Worm (Caenorhabditis elegans) whole organism, late embryonic: ENCODE data around the gene Y43F8B.23.

Experiments used
- C08G9.2 ChIP-seq: sonication (generic microtip); optimal IDR thresholded peaks from 2 replicates; lab custom pipeline; 2016; ENCODE audit warnings: mild to moderate bottlenecking, missing genetic modification characterization, moderate library complexity, missing compliant biosample characterization
- F13H6.1 ChIP-seq: sonication (generic microtip); optimal IDR thresholded peaks from 2 replicates; lab custom pipeline; 2016; ENCODE audit warnings: missing genetic modification characterization, missing compliant biosample characterization
- K02D7.2 ChIP-seq: sonication (generic microtip); optimal IDR thresholded peaks from 2 replicates; lab custom pipeline; 2017; ENCODE audit warnings: mild to moderate bottlenecking, missing genetic modification characterization, missing compliant biosample characterization
- K09A11.1 ChIP-seq: sonication (generic microtip); optimal IDR thresholded peaks from 2 replicates; lab custom pipeline; 2017; ENCODE audit warnings: antibody characterized with exemption, mild to moderate bottlenecking, missing genetic modification characterization, missing compliant biosample characterization; ENCODE audit not compliant: insufficient read depth
- Y22D7AL.16 ChIP-seq: sonication (generic microtip); optimal IDR thresholded peaks from 2 replicates; lab custom pipeline; 2016; ENCODE audit warnings: missing genetic modification characterization, missing compliant biosample characterization
- ahr-1 ChIP-seq: sonication (generic microtip); optimal IDR thresholded peaks from 2 replicates; lab custom pipeline; 2016; ENCODE audit warnings: missing genetic modification characterization, missing compliant biosample characterization
- ceh-14 ChIP-seq: sonication (generic microtip); optimal IDR thresholded peaks from 2 replicates; lab custom pipeline; 2016; ENCODE audit warnings: missing genotype, missing genetic modification characterization, missing compliant biosample characterization
- ceh-18 ChIP-seq: sonication (generic microtip); optimal IDR thresholded peaks from 2 replicates; lab custom pipeline; 2016; ENCODE audit warnings: missing genetic modification characterization, missing compliant biosample characterization
- ceh-22 ChIP-seq: sonication (generic microtip); optimal IDR thresholded peaks from 2 replicates; lab custom pipeline; 2017; ENCODE audit warnings: missing biosample characterization, missing genetic modification characterization
- ceh-34 ChIP-seq: sonication (generic microtip); optimal IDR thresholded peaks from 2 replicates; lab custom pipeline; 2016; ENCODE audit warnings: mild to moderate bottlenecking, missing genetic modification characterization, missing compliant biosample characterization
- ceh-45 ChIP-seq: fragments of 200-800 bp; sonication (Bioruptor generic); IDR thresholded peaks from 2 replicates; pipeline ENCODE4 v1.3.6; 2022; ENCODE audit warnings: missing genetic modification reagents, missing genetic modification characterization, missing compliant biosample characterization
- ceh-48 ChIP-seq: sonication (generic microtip); optimal IDR thresholded peaks from 2 replicates; lab custom pipeline; 2016; ENCODE audit warnings: missing genetic modification characterization, inconsistent platforms, missing compliant biosample characterization
- ceh-9 ChIP-seq: sonication (generic microtip); optimal IDR thresholded peaks from 2 replicates; lab custom pipeline; 2016; ENCODE audit warnings: mild to moderate bottlenecking, missing genetic modification characterization, inconsistent platforms, missing compliant biosample characterization
- che-1 ChIP-seq: sonication (generic microtip); optimal IDR thresholded peaks from 2 replicates; lab custom pipeline; 2016; ENCODE audit warnings: mild to moderate bottlenecking, missing genetic modification characterization, missing compliant biosample characterization
- dmd-4 ChIP-seq: sonication (generic microtip); optimal IDR thresholded peaks from 2 replicates; lab custom pipeline; 2016; ENCODE audit warnings: borderline replicate concordance, missing genetic modification characterization, missing compliant biosample characterization
- dve-1 ChIP-seq: sonication (generic microtip); optimal IDR thresholded peaks from 2 replicates; lab custom pipeline; 2017; ENCODE audit warnings: antibody characterized with exemption, mild to moderate bottlenecking, missing genetic modification characterization, missing compliant biosample characterization
- elt-2 ChIP-seq: sonication (generic microtip); optimal IDR thresholded peaks from 2 replicates; lab custom pipeline; 2016; ENCODE audit warnings: missing genetic modification reagents, missing genetic modification characterization, missing compliant biosample characterization
- elt-4 ChIP-seq: sonication (generic microtip); optimal IDR thresholded peaks from 2 replicates; lab custom pipeline; 2016; ENCODE audit warnings: missing genetic modification characterization, missing compliant biosample characterization
- ets-4 ChIP-seq: sonication (generic microtip); optimal IDR thresholded peaks from 2 replicates; lab custom pipeline; 2016; ENCODE audit warnings: missing genetic modification characterization, missing compliant biosample characterization
- fax-1 ChIP-seq: sonication (generic microtip); optimal IDR thresholded peaks from 2 replicates; lab custom pipeline; 2016; ENCODE audit warnings: missing genotype, missing genetic modification characterization, missing compliant biosample characterization
- hlh-8 ChIP-seq: sonication (generic microtip); optimal IDR thresholded peaks from 2 replicates; lab custom pipeline; 2016; ENCODE audit warnings: missing genotype, missing genetic modification characterization, missing compliant biosample characterization
- madf-2 ChIP-seq: sonication (generic microtip); optimal IDR thresholded peaks from 2 replicates; lab custom pipeline; 2017; ENCODE audit warnings: missing genetic modification characterization, missing compliant biosample characterization
- nfya-1 ChIP-seq: sonication (generic microtip); optimal IDR thresholded peaks from 2 replicates; lab custom pipeline; 2017; ENCODE audit warnings: missing genetic modification characterization, mild to moderate bottlenecking, missing compliant biosample characterization, antibody characterized with exemption, moderate library complexity
- nhr-11 ChIP-seq: fragments of 150-350 bp; optimal IDR thresholded peaks from 2 replicates; lab custom pipeline; 2014; ENCODE audit warnings: missing biosample characterization, missing genetic modification characterization
- nhr-232 ChIP-seq: sonication (generic microtip); optimal IDR thresholded peaks from 2 replicates; lab custom pipeline; 2016; ENCODE audit warnings: missing genetic modification characterization, missing compliant biosample characterization
- npax-4 ChIP-seq: sonication (generic microtip); optimal IDR thresholded peaks from 2 replicates; lab custom pipeline; 2016; ENCODE audit warnings: missing genetic modification characterization, missing compliant biosample characterization
- odd-2 ChIP-seq: sonication (generic microtip); optimal IDR thresholded peaks from 2 replicates; lab custom pipeline; 2017; ENCODE audit warnings: antibody characterized with exemption, mild to moderate bottlenecking, missing genetic modification characterization, missing compliant biosample characterization
- pqm-1 ChIP-seq: sonication (generic microtip); optimal IDR thresholded peaks from 2 replicates; lab custom pipeline; 2016; ENCODE audit warnings: missing genetic modification characterization, missing compliant biosample characterization
- pros-1 ChIP-seq: fragments of 150-350 bp; optimal IDR thresholded peaks from 2 replicates; lab custom pipeline; 2014; ENCODE audit warnings: missing biosample characterization, missing genetic modification reagents, missing genetic modification characterization
- ref-2 ChIP-seq: sonication (generic microtip); optimal IDR thresholded peaks from 2 replicates; lab custom pipeline; 2016; ENCODE audit warnings: missing genetic modification characterization, missing compliant biosample characterization
- sdc-2 ChIP-seq: sonication (generic microtip); optimal IDR thresholded peaks from 2 replicates; lab custom pipeline; 2016; ENCODE audit warnings: missing genotype, missing genetic modification characterization, missing compliant biosample characterization
- sox-2 ChIP-seq: fragments of 200-800 bp; sonication (Bioruptor generic); IDR thresholded peaks from 2 replicates; pipeline ENCODE4 v1.3.6; 2022; ENCODE audit warnings: missing genetic modification reagents, missing genetic modification characterization, missing compliant biosample characterization
- sox-4 ChIP-seq: sonication (generic microtip); optimal IDR thresholded peaks from 2 replicates; lab custom pipeline; 2017; ENCODE audit warnings: mild to moderate bottlenecking, missing genetic modification characterization, inconsistent platforms, missing compliant biosample characterization
- syd-9 ChIP-seq: sonication (generic microtip); optimal IDR thresholded peaks from 2 replicates; lab custom pipeline; 2016; ENCODE audit warnings: mild to moderate bottlenecking, missing genetic modification characterization, moderate library complexity, missing compliant biosample characterization
- ttx-3 ChIP-seq: sonication (generic microtip); optimal IDR thresholded peaks from 2 replicates; lab custom pipeline; 2016; ENCODE audit warnings: missing genetic modification reagents, missing genetic modification characterization, missing compliant biosample characterization
- unc-3 ChIP-seq, 2 experiments: fragments of 200-800 bp in 1 of 2; sonication (Bioruptor generic) in 1 of 2; sonication (generic microtip) in 1 of 2; conservative IDR thresholded peaks in 1 of 2; optimal IDR thresholded peaks in 1 of 2; 2 replicates each; pipeline versions ENCODE4 v1.3.6 to Lab custom; 2016 to 2022; ENCODE audit warnings: missing compliant biosample characterization in 2 of 2, missing genetic modification characterization in 2 of 2, missing genetic modification reagents in 1 of 2
- unc-42 ChIP-seq: sonication (generic microtip); optimal IDR thresholded peaks from 2 replicates; lab custom pipeline; 2016; ENCODE audit warnings: missing genotype, missing genetic modification characterization, missing compliant biosample characterization
- unc-86 ChIP-seq: sonication (generic microtip); optimal IDR thresholded peaks from 2 replicates; lab custom pipeline; 2016; ENCODE audit warnings: missing genetic modification characterization, missing compliant biosample characterization

Gene Y43F8B.23

ce11 chrV:19491302-19491701, 23.9 kb upstream of the Y43F8B.23 start, which contains the start of gene Y43F8B.29:
Gene Y43F8B.29, plus strand, starts transcription at chrV:19491602.
- TF ChIP-seq nfya-1 (no peak), madf-2 (tag; lab: Kevin White, UChicago) (no peak), ahr-1 (tag; lab: Kevin White, UChicago) (no peak), che-1 (no peak), ref-2 (tag; lab: Kevin White, UChicago) (no peak), ceh-45 (no peak), ttx-3 (tag; lab: Kevin White, UChicago) (no peak), nhr-232 (tag; lab: Kevin White, UChicago) (no peak), syd-9 (no peak), pqm-1 (tag; lab: Kevin White, UChicago) (no peak), ceh-18 (no peak), elt-2 (tag; lab: Kevin White, UChicago) (no peak), ceh-48 (no peak), ceh-34 (tag; lab: Kevin White, UChicago) (no peak), Y22D7AL.16 (no peak), pros-1 (tag; lab: Kevin White, UChicago) (no peak), elt-4 (tag; lab: Kevin White, UChicago) (no peak), dmd-4 (no peak), dve-1 (tag; lab: Kevin White, UChicago) (no peak), F13H6.1 (tag; lab: Kevin White, UChicago) (no peak)

- no peak for TF ChIP-seq ceh-9
- no peak for TF ChIP-seq sox-2 (GFP tag; lab: Robert Waterston, UW)
- TF ChIP-seq nfya-1 = no peak
- no peak for TF ChIP-seq madf-2 (tag; lab: Kevin White, UChicago)
- no peak for TF ChIP-seq ceh-22
- no peak for TF ChIP-seq ceh-14 (tag; lab: Kevin White, UChicago)
- no peak for TF ChIP-seq F13H6.1 (tag; lab: Kevin White, UChicago)
Observed at ce11 chrV:19490461-19490860, 23.0 kb upstream of the Y43F8B.23 start, which contains the start of gene Y43F8B.7. Gene Y43F8B.7, plus strand, starts transcription at chrV:19490761.

ce11 chrV:19485690-19486089, 18.2 kb upstream of the Y43F8B.23 start, which contains the start of gene Y43F8B.18:
Gene Y43F8B.18, plus strand, starts transcription at chrV:19485990.
- TF ChIP-seq sox-4 (tag; lab: Kevin White, UChicago) = no peak
- TF ChIP-seq unc-3 (GFP tag; conservative IDR thresholded peaks at IDR 0.05; lab: Robert Waterston, UW) = no peak
- no peak for TF ChIP-seq unc-3 (tag; optimal IDR thresholded peaks at IDR 0.05; lab: Kevin White, UChicago)
- TF ChIP-seq hlh-8 (tag; lab: Kevin White, UChicago) = no peak
- no peak for TF ChIP-seq K09A11.1 (tag; lab: Kevin White, UChicago)
- TF ChIP-seq ets-4 (tag; lab: Kevin White, UChicago) = no peak
- TF ChIP-seq npax-4 = no peak
- TF ChIP-seq ceh-34 (tag; lab: Kevin White, UChicago) = no peak
- no peak for TF ChIP-seq odd-2 (tag; lab: Kevin White, UChicago)
- no peak for TF ChIP-seq unc-42 (tag; lab: Kevin White, UChicago)
- no peak for TF ChIP-seq unc-86 (tag; lab: Kevin White, UChicago)
- TF ChIP-seq K02D7.2 = no peak
- no peak for TF ChIP-seq sdc-2 (tag; lab: Kevin White, UChicago)
- TF ChIP-seq ceh-9 = no peak
- no peak for TF ChIP-seq nhr-11 (tag; lab: Kevin White, UChicago)
- TF ChIP-seq elt-4 (tag; lab: Kevin White, UChicago) = no peak
- TF ChIP-seq fax-1 (tag; lab: Kevin White, UChicago) = no peak

ce11 chrV:19485261-19485660, 17.8 kb upstream of the Y43F8B.23 start, which contains the start of gene Y43F8B.28:
Gene Y43F8B.28, plus strand, starts transcription at chrV:19485319.
- TF ChIP-seq ceh-22 (no peak), C08G9.2 (tag; lab: Kevin White, UChicago) (no peak), ceh-9 (no peak)
